Fruit fly (Drosophila melanogaster) whole organism, embryonic: ENCODE data around the gene in.

Experiments
- Atf6 ChIP-seq: fragments of 200-800 bp; sonication (Bioruptor generic); IDR thresholded peaks from 2 replicates; pipeline ENCODE4 v1.3.6; 2022; ENCODE audit warnings: missing biosample characterization, missing genetic modification characterization
- CG10654 ChIP-seq: fragments of 200-800 bp; sonication (Bioruptor generic); optimal IDR thresholded peaks from 2 replicates; lab custom pipeline; 2016; ENCODE audit warnings: missing biosample characterization, missing genetic modification characterization
- CG11560 ChIP-seq: fragments of 200-800 bp; sonication (Bioruptor generic); IDR thresholded peaks from 3 replicates; pipeline ENCODE4 v1.3.6; 2022; ENCODE audit warnings: missing biosample characterization, missing genetic modification characterization
- CG12155 ChIP-seq: fragments of 200-800 bp; sonication (Bioruptor generic); optimal IDR thresholded peaks from 3 replicates; lab custom pipeline; 2016; ENCODE audit warnings: missing biosample characterization, missing genetic modification characterization
- CG13287 ChIP-seq: fragments of 200-800 bp; sonication (Bioruptor generic); IDR thresholded peaks from 2 replicates; pipeline ENCODE4 v1.3.6; 2022; ENCODE audit warnings: missing biosample characterization, missing genetic modification characterization; ENCODE audit not compliant: partially characterized antibody
- CG15479 ChIP-seq: fragments of 200-800 bp; sonication (Bioruptor generic); optimal IDR thresholded peaks from 3 replicates; lab custom pipeline; 2019; ENCODE audit warnings: missing biosample characterization, mild to moderate bottlenecking, missing genetic modification characterization, moderate library complexity
- CG16779 ChIP-seq: fragments of 200-800 bp; sonication (Bioruptor generic); IDR thresholded peaks from 2 replicates; pipeline ENCODE4 v1.3.6; 2022; ENCODE audit warnings: missing biosample characterization, missing genetic modification characterization
- CG17328 ChIP-seq: fragments of 200-800 bp; sonication (Bioruptor generic); IDR thresholded peaks from 2 replicates; pipeline ENCODE4 v1.3.6; 2022; ENCODE audit warnings: missing biosample characterization, missing genetic modification characterization
- CG17568 ChIP-seq: fragments of 200-800 bp; sonication (Bioruptor generic); optimal IDR thresholded peaks from 2 replicates; lab custom pipeline; 2018; ENCODE audit warnings: missing biosample characterization, mild to moderate bottlenecking, missing genetic modification characterization, moderate library complexity
- CG1832 ChIP-seq: fragments of 200-800 bp; sonication (Bioruptor generic); optimal IDR thresholded peaks from 2 replicates; lab custom pipeline; 2017; ENCODE audit warnings: missing biosample characterization, mild to moderate bottlenecking, missing genetic modification characterization, inconsistent platforms
- CG2875 ChIP-seq: fragments of 200-800 bp; sonication (Bioruptor generic); optimal IDR thresholded peaks from 2 replicates; lab custom pipeline; 2017; ENCODE audit warnings: missing biosample characterization, mild to moderate bottlenecking, missing genetic modification characterization, missing genetic modification reagents
- CG30020 ChIP-seq: fragments of 200-800 bp; optimal IDR thresholded peaks from 2 replicates; lab custom pipeline; 2019; ENCODE audit warnings: missing biosample characterization, mild to moderate bottlenecking, missing genetic modification characterization, moderate library complexity
- CG32532 ChIP-seq: fragments of 200-800 bp; sonication (Bioruptor generic); IDR thresholded peaks from 2 replicates; pipeline ENCODE4 v1.3.6; 2022; ENCODE audit warnings: missing biosample characterization, missing genetic modification characterization
- CG34224 ChIP-seq: fragments of 200-800 bp; sonication (Bioruptor generic); IDR thresholded peaks from 3 replicates; pipeline ENCODE4 v1.3.6; 2022; ENCODE audit warnings: missing biosample characterization, missing genetic modification characterization; ENCODE audit not compliant: partially characterized antibody
- CG34422 ChIP-seq: fragments of 200-800 bp; sonication (Bioruptor generic); IDR thresholded peaks from 3 replicates; pipeline ENCODE4 v1.3.6; 2022; ENCODE audit warnings: missing biosample characterization, missing genetic modification characterization
- CG3995 ChIP-seq: fragments of 200-800 bp; sonication (Bioruptor generic); optimal IDR thresholded peaks from 3 replicates; lab custom pipeline; 2016; ENCODE audit warnings: missing biosample characterization, missing genetic modification characterization
- CG4424 ChIP-seq: fragments of 200-800 bp; sonication (Bioruptor generic); optimal IDR thresholded peaks from 3 replicates; lab custom pipeline; 2016; ENCODE audit warnings: missing biosample characterization, missing genetic modification characterization
- CG4707 ChIP-seq: fragments of 200-800 bp; sonication (Bioruptor generic); optimal IDR thresholded peaks from 2 replicates; lab custom pipeline; 2018; ENCODE audit warnings: missing biosample characterization, mild to moderate bottlenecking, missing genetic modification characterization, moderate library complexity
- CG5245 ChIP-seq: fragments of 200-800 bp; sonication (Bioruptor generic); optimal IDR thresholded peaks from 3 replicates; lab custom pipeline; 2016; ENCODE audit warnings: missing biosample characterization, missing genetic modification characterization
- Fer2 ChIP-seq: fragments of 200-800 bp; sonication (Bioruptor generic); optimal IDR thresholded peaks from 2 replicates; lab custom pipeline; 2018; ENCODE audit warnings: missing biosample characterization, mild to moderate bottlenecking, missing genetic modification characterization, moderate library complexity
- HmgZ ChIP-seq: fragments of 200-800 bp; sonication (Bioruptor generic); optimal IDR thresholded peaks from 2 replicates; lab custom pipeline; 2018; ENCODE audit warnings: missing biosample characterization, mild to moderate bottlenecking, missing genetic modification characterization
- Hsf ChIP-seq: fragments of 200-800 bp; sonication (Bioruptor generic); optimal IDR thresholded peaks from 3 replicates; lab custom pipeline; 2016; ENCODE audit warnings: missing biosample characterization, missing genetic modification characterization
- Med ChIP-seq: fragments of 200-800 bp; sonication (Bioruptor generic); peaks from one replicate; lab custom pipeline; 2016; ENCODE audit warnings: missing biosample characterization, missing genetic modification characterization, mild to moderate bottlenecking, inconsistent platforms, moderate library complexity
- NFAT ChIP-seq: fragments of 200-800 bp; sonication (Bioruptor generic); IDR thresholded peaks from 2 replicates; pipeline ENCODE4 v1.3.6; 2022; ENCODE audit warnings: missing biosample characterization, missing genetic modification characterization
- Nf-YB ChIP-seq: fragments of 200-800 bp; sonication (Bioruptor generic); optimal IDR thresholded peaks from 3 replicates; lab custom pipeline; 2019; ENCODE audit warnings: missing biosample characterization, mild to moderate bottlenecking, missing genetic modification characterization, moderate library complexity
- Opbp ChIP-seq: fragments of 200-800 bp; sonication (Bioruptor generic); IDR thresholded peaks from 3 replicates; pipeline ENCODE4 v1.3.6; 2022; ENCODE audit warnings: missing biosample characterization, missing genetic modification characterization; ENCODE audit not compliant: partially characterized antibody
- Six4 ChIP-seq: fragments of 200-800 bp; sonication (Bioruptor generic); optimal IDR thresholded peaks from 2 replicates; lab custom pipeline; 2016; ENCODE audit warnings: missing biosample characterization, missing genetic modification characterization
- Trl ChIP-seq, 3 experiments: fragments of >200 bp in 2 of 3; fragments of 200-800 bp in 1 of 3; sonication (Bioruptor generic) in 1 of 3; optimal IDR thresholded peaks; 2 replicates in 1 of 3; 3 replicates in 2 of 3; lab custom pipeline; 2016 to 2017; ENCODE audit warnings: missing biosample characterization in 1 of 3, missing genetic modification characterization in 1 of 3
- YL-1 ChIP-seq: fragments of 200-800 bp; sonication (Bioruptor generic); optimal IDR thresholded peaks from 3 replicates; lab custom pipeline; 2017; ENCODE audit warnings: missing biosample characterization, mild to moderate bottlenecking, missing genetic modification characterization
- aop ChIP-seq: fragments of 200-800 bp; sonication (Bioruptor generic); IDR thresholded peaks from 2 replicates; pipeline ENCODE4 v1.3.6; 2022; ENCODE audit warnings: missing biosample characterization, missing genetic modification characterization
- bbx ChIP-seq: fragments of 200-800 bp; sonication (Bioruptor generic); IDR thresholded peaks from 2 replicates; pipeline ENCODE4 v1.3.6; 2022; ENCODE audit warnings: missing biosample characterization, missing genetic modification characterization; ENCODE audit not compliant: partially characterized antibody
- cg ChIP-seq: fragments of 200-800 bp; sonication (Bioruptor generic); optimal IDR thresholded peaks from 3 replicates; lab custom pipeline; 2019; ENCODE audit warnings: missing biosample characterization, mild to moderate bottlenecking, missing genetic modification characterization, moderate library complexity
- crol ChIP-seq: fragments of 200-800 bp; sonication (Bioruptor generic); IDR thresholded peaks from 2 replicates; pipeline ENCODE4 v1.3.6; 2022; ENCODE audit warnings: missing biosample characterization, missing genetic modification characterization
- cwo ChIP-seq: fragments of 200-800 bp; sonication (Bioruptor generic); optimal IDR thresholded peaks from 3 replicates; lab custom pipeline; 2017; ENCODE audit warnings: missing biosample characterization, missing genetic modification characterization, mild to moderate bottlenecking, moderate library complexity, missing genetic modification reagents
- da ChIP-seq: fragments of 200-800 bp; sonication (Bioruptor generic); optimal IDR thresholded peaks from 2 replicates; lab custom pipeline; 2016; ENCODE audit warnings: missing biosample characterization, missing genetic modification characterization
- exex ChIP-seq: fragments of 200-800 bp; sonication (Bioruptor generic); optimal IDR thresholded peaks from 4 replicates; lab custom pipeline; 2018; ENCODE audit warnings: missing biosample characterization, mild to moderate bottlenecking, missing genetic modification characterization, moderate library complexity
- fd64A ChIP-seq: fragments of 200-800 bp; sonication (Bioruptor generic); optimal IDR thresholded peaks from 3 replicates; lab custom pipeline; 2018; ENCODE audit warnings: missing biosample characterization, mild to moderate bottlenecking, missing genetic modification characterization
- gce ChIP-seq: fragments of 200-800 bp; sonication (Bioruptor generic); IDR thresholded peaks from 3 replicates; pipeline ENCODE4 v1.3.6; 2022; ENCODE audit warnings: missing biosample characterization, missing genetic modification characterization
- lbe ChIP-seq: fragments of 200-800 bp; sonication (Bioruptor generic); optimal IDR thresholded peaks from 2 replicates; lab custom pipeline; 2016; ENCODE audit warnings: missing biosample characterization, mild to moderate bottlenecking, missing genetic modification characterization
- otp ChIP-seq: fragments of 200-800 bp; sonication (Bioruptor generic); IDR thresholded peaks from 3 replicates; pipeline ENCODE4, ENCODE4 v1.3.6; 2022; ENCODE audit warnings: missing biosample characterization, missing genetic modification characterization
- peb ChIP-seq: fragments of 200-800 bp; sonication (Bioruptor generic); IDR thresholded peaks from 2 replicates; pipeline ENCODE4 v1.3.6; 2022; ENCODE audit warnings: missing biosample characterization, missing genetic modification characterization
- prd ChIP-seq, 3 experiments: fragments of >200 bp in 2 of 3; fragments of 200-800 bp in 1 of 3; sonication (Bioruptor generic) in 1 of 3; optimal IDR thresholded peaks in 2 of 3; IDR thresholded peaks in 1 of 3; 2 replicates in 2 of 3; 3 replicates in 1 of 3; pipeline versions ENCODE4 v1.3.6 to Lab custom; 2017 to 2022; ENCODE audit warnings: missing biosample characterization in 1 of 3, missing genetic modification characterization in 1 of 3
- schlank ChIP-seq: fragments of 200-800 bp; sonication (Bioruptor generic); optimal IDR thresholded peaks from 2 replicates; lab custom pipeline; 2018; ENCODE audit warnings: missing biosample characterization, mild to moderate bottlenecking, missing genetic modification characterization
- vvl ChIP-seq: fragments of 200-800 bp; sonication (Bioruptor generic); IDR thresholded peaks from 2 replicates; pipeline ENCODE4 v1.3.6; 2022; ENCODE audit warnings: missing biosample characterization, missing genetic modification characterization
- yki ChIP-seq: fragments of >200 bp; optimal IDR thresholded peaks from 3 replicates; lab custom pipeline; 2018
- z ChIP-seq: fragments of 200-800 bp; sonication (Bioruptor generic); IDR thresholded peaks from 3 replicates; pipeline ENCODE4 v1.3.6; 2022; ENCODE audit warnings: missing biosample characterization, missing genetic modification characterization

The in gene

DNA sequence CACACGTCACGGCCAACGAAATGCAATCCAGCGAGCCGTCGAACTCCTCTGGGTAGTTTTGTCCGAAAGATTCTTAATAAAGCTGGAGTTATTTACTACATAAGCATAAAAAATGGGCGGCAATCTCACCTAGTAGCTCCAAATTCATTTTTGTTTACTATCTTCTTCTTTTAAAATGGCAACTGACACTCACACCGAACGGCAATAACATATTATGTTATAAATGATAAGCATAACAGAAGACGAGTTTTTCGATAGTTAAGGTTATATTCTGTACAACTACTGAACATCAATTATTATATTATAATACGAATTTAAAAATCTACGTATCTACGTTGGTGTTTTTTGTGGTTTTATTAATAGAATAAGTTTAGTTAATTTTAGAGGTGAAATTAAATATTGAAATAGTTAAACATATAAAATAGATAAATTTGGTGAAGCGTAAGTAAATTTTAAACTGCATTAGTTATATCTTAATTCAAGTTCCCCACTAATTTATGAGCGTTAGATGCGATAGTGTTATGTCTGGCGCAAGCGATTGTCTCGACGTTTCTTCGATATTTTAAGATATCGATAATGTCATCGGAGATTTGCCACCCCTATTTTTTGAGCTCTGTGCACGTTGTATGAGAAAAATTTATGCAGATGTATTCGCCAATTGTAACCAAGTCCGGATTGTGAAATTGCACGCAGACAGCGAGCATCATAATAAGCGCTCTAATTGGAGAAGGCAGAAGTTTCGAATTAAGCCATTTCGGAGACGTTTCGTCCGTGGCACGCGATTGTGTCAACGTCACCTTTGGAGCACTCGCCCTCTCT lies 19.0 kb upstream of the in start, which contains the start of the genes Rbbp5 and eRF1 (continued):
- peak; percentile 74 for TF ChIP-seq CG30020
- TF ChIP-seq CG10654 (GFP tag; lab: Kevin White, UChicago) = peak; percentile 73
- peak; percentile 43 for TF ChIP-seq lbe (GFP tag; lab: Kevin White, UChicago)
- peak; percentile 75 for TF ChIP-seq CG17328 (GFP tag; lab: Robert Waterston, UW)
- peak; percentile 77 for TF ChIP-seq CG4424
- TF ChIP-seq bbx (GFP tag; lab: Robert Waterston, UW) = peak; percentile 93
- TF ChIP-seq, all 482 proteins: peak for 302

DNA sequence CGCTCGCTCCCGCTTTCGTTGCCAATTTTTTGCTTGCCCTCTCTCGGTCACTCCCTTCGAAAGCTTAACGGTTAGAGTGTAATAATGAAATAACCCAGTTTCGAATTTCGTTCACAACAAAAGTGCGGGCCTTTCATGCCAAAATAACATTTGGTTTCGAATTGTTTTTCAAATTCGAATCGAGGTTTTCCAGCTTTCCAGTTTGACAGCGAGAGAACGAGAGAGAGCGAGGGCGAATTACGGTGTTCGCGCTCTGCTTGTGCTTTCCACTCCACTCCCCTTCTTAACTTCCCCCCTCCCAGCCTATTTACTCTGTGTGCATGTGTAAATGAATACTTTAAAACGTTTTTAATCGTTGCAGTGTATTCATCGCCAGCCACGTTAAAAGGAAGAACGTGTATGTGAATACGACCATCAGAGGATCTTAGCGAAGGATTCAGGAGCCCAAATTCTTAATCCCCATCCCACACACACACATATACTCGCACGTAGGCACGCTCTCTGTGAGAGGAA lies 18.4 kb upstream of the in start:
- no peak for TF ChIP-seq Six4
- no peak for TF ChIP-seq cwo
- TF ChIP-seq cg (GFP tag; lab: Kevin White, UChicago) = peak; percentile 53
- TF ChIP-seq Fer2 (tag; lab: Kevin White, UChicago) = no peak
- no peak for TF ChIP-seq CG4707
- no peak for TF ChIP-seq CG34224
- TF ChIP-seq z = peak; percentile 51; the same call in 1 of the 3 replicates
- TF ChIP-seq Trl (optimal IDR thresholded peaks at IDR 0.05; lab: Kevin White, UChicago) = peak; percentile 70 to 91
- no peak for TF ChIP-seq Trl (GFP tag; optimal IDR thresholded peaks at IDR 0.05; lab: Kevin White, UChicago)
- TF ChIP-seq Atf6 (GFP tag; lab: Robert Waterston, UW) = no peak
- TF ChIP-seq CG3995 = no peak
- no peak for TF ChIP-seq CG12155 (GFP tag; lab: Kevin White, UChicago)
- TF ChIP-seq schlank = no peak
- TF ChIP-seq gce (GFP tag; lab: Robert Waterston, UW) = no peak
- TF ChIP-seq Opbp = no peak
- TF ChIP-seq fd64A = no peak
- TF ChIP-seq NFAT (GFP tag; lab: Robert Waterston, UW) = no peak
- no peak for TF ChIP-seq CG15479 (GFP tag; lab: Kevin White, UChicago)
- TF ChIP-seq otp (GFP tag; lab: Robert Waterston, UW) = 0 out of 3 replicates have a peak, but pooled peaks have one; percentile 23
- no peak for TF ChIP-seq peb (GFP tag; lab: Robert Waterston, UW)
- TF ChIP-seq CG17568 (GFP tag; lab: Kevin White, UChicago) = no peak
- no peak for TF ChIP-seq aop (GFP tag; lab: Robert Waterston, UW)
- no peak for TF ChIP-seq CG16779 (GFP tag; lab: Robert Waterston, UW)
- no peak for TF ChIP-seq lbe (GFP tag; lab: Kevin White, UChicago)
- no peak for TF ChIP-seq Hsf (GFP tag; lab: Kevin White, UChicago)
- peak; percentile 25 for TF ChIP-seq Med
- TF ChIP-seq CG13287 = no peak
- TF ChIP-seq da (GFP tag; lab: Kevin White, UChicago) = no peak
- peak; percentile 94 for TF ChIP-seq crol (GFP tag; lab: Robert Waterston, UW)
- TF ChIP-seq CG2875 (GFP tag; lab: Kevin White, UChicago) = no peak
- peak; percentile 84 for TF ChIP-seq CG1832 (GFP tag; lab: Kevin White, UChicago)

DNA sequence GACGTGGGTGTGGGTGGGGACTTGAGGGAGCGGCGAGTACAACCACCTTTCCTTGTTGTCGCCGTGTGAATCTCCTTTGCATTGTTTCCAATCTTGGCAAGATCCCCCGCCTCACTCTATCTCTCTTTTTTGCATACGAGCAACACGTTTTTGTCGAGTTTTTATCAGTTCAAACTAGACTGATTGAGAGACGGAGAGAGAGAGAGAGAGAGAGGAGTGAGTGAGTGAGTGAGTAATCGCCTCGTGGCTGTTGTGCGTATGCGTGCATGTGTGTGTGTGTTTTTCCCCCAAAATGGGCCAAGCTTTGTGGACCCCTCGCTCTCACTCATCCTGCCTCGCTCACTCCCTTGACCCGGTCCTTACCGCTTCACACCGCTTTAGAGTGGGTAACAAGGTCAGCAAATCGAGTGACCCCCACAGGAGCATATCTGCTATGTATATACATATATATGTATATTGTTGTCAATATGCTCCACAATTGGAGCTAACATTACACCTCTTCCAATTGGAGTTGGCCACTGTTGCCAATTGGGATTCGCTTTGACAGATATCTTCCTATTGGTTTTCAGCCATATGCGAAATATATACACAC lies 17.6 kb upstream of the in start:
- 0 out of 2 replicates have a peak, but pooled peaks have one; percentile 10 for TF ChIP-seq vvl (GFP tag; lab: Robert Waterston, UW)
- TF ChIP-seq CG34422 = peak; percentile 26; the same call in 1 of the 3 replicates
- TF ChIP-seq cg (GFP tag; lab: Kevin White, UChicago) = peak; percentile 75
- no peak for TF ChIP-seq prd (optimal IDR thresholded peaks at IDR 0.05; lab: Kevin White, UChicago)
- no peak for TF ChIP-seq prd (GFP tag; IDR thresholded peaks at IDR 0.05; lab: Robert Waterston, UW)
- no peak for TF ChIP-seq CG12155 (GFP tag; lab: Kevin White, UChicago)
- peak; percentile 13; the same call in 1 of the 2 replicates for TF ChIP-seq CG32532
- TF ChIP-seq HmgZ (tag; lab: Kevin White, UChicago) = peak; percentile 0
- TF ChIP-seq CG11560 = no peak
- TF ChIP-seq Nf-YB (GFP tag; lab: Kevin White, UChicago) = peak; percentile 63
- TF ChIP-seq cwo = peak; percentile 73
- TF ChIP-seq z = peak; percentile 93
- no peak for TF ChIP-seq CG5245 (GFP tag; lab: Kevin White, UChicago)
- TF ChIP-seq YL-1 (GFP tag; lab: Kevin White, UChicago) = peak; percentile 53
- TF ChIP-seq Med = peak; percentile 59
- no peak for TF ChIP-seq exex (tag; lab: Kevin White, UChicago)
- TF ChIP-seq yki (lab: Kevin White, UChicago) = peak; percentile 48
